Worm (Caenorhabditis elegans) whole organism, L1 larva: ENCODE results near the gene dml-1.

Experiments
- C34B4.2 ChIP-seq: sonication (generic microtip); optimal IDR thresholded peaks from 2 replicates; lab custom pipeline; 2017; ENCODE audit warnings: mild to moderate bottlenecking, missing genetic modification characterization, missing compliant biosample characterization
- aha-1 ChIP-seq: fragments of 150-350 bp; optimal IDR thresholded peaks from 2 replicates; lab custom pipeline; 2014; ENCODE audit warnings: missing biosample characterization, missing genetic modification characterization
- aly-2 ChIP-seq: fragments of 150-350 bp; optimal IDR thresholded peaks from 2 replicates; lab custom pipeline; 2014; ENCODE audit warnings: missing biosample characterization, missing genetic modification characterization
- ceh-82 ChIP-seq, 3 experiments: fragments of 150-350 bp in 1 of 3; sonication (generic microtip) in 2 of 3; optimal IDR thresholded peaks; 2 replicates each; lab custom pipeline; 2014 to 2017; ENCODE audit warnings: missing biosample characterization in 3 of 3, missing genetic modification characterization in 3 of 3
- dsc-1 ChIP-seq: sonication (generic microtip); optimal IDR thresholded peaks from 2 replicates; lab custom pipeline; 2016; ENCODE audit warnings: mild to moderate bottlenecking, missing genetic modification characterization, missing compliant biosample characterization
- nhr-12 ChIP-seq: sonication (generic microtip); optimal IDR thresholded peaks from 2 replicates; lab custom pipeline; 2017; ENCODE audit warnings: missing biosample characterization, missing genetic modification characterization
- nhr-76 ChIP-seq: sonication (generic microtip); optimal IDR thresholded peaks from 2 replicates; lab custom pipeline; 2017; ENCODE audit warnings: missing biosample characterization, missing genetic modification characterization
- nhr-85 ChIP-seq: sonication (generic microtip); peaks from one replicate; lab custom pipeline; 2016; ENCODE audit warnings: missing genetic modification characterization, inconsistent platforms, missing compliant biosample characterization
- snu-23 ChIP-seq: sonication (generic microtip); optimal IDR thresholded peaks from 2 replicates; lab custom pipeline; 2016; ENCODE audit warnings: missing genetic modification characterization, missing compliant biosample characterization
- zag-1 ChIP-seq: fragments of 150-350 bp; optimal IDR thresholded peaks from 2 replicates; lab custom pipeline; 2014; ENCODE audit warnings: missing biosample characterization, missing genetic modification characterization
- ztf-11 ChIP-seq, 2 experiments: sonication (generic microtip); optimal IDR thresholded peaks; 2 replicates each; lab custom pipeline; 2016 to 2017; ENCODE audit warnings: missing genetic modification characterization in 2 of 2, missing biosample characterization in 1 of 2, missing compliant biosample characterization in 1 of 2

- TF ChIP-seq ztf-11 (tag; optimal IDR thresholded peaks at IDR 0.05; lab: Kevin White, UChicago), result no peak
- TF ChIP-seq nhr-12 (tag; lab: Kevin White, UChicago), result no peak
- TF ChIP-seq ceh-82 (tag; optimal IDR thresholded peaks at IDR 0.05; lab: Kevin White, UChicago), result no peak
- TF ChIP-seq aha-1 (tag; lab: Kevin White, UChicago), result no peak
- no peak for TF ChIP-seq zag-1 (tag; lab: Kevin White, UChicago)
- TF ChIP-seq nhr-85 (tag; lab: Kevin White, UChicago), result no peak
- no peak for TF ChIP-seq dsc-1
- no peak for TF ChIP-seq nhr-76 (tag; lab: Kevin White, UChicago)
- TF ChIP-seq C34B4.2 (tag; lab: Kevin White, UChicago), result no peak
- no peak for TF ChIP-seq aly-2 (tag; lab: Kevin White, UChicago)
- TF ChIP-seq snu-23 (GFP tag; lab: Kevin White, UChicago), result no peak
Measured at ce11 chrIV:2855056-2855752, 31.6 kb upstream of the dml-1 start.
